Worm (Caenorhabditis elegans): ENCODE results near the gene smim-14.
A peak's percentile ranks its signal among the peaks of the same experiment; 100 is the strongest.

smim-14 gene

DNA sequence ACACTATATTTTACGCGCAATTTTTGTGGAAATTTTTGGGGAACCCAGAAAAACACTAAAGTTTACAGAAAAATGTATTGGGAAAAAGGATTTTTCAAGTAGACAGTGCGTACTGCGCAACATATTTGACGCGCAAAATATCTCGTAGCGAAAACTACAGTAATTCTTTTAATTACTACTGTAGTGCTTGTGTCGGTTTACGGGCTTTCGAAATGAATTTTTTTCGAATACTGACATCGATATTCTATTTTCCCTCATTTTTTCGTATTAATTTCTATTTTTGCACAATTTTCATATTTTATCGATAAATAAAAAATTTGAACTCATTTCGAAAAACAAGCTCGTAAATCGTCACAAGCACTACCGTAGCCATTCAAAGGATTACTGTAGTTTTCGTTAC, 41.0 kb downstream of the smim-14 start:
- TF ChIP-seq cog-1 (tag; optimal IDR thresholded peaks at IDR 0.05) (no peak), ref-1 (GFP tag; conservative IDR thresholded peaks at IDR 0.05) (no peak), tab-1 (GFP tag; IDR thresholded peaks at IDR 0.05) (no peak), ztf-29 (GFP tag; IDR thresholded peaks at IDR 0.05) (no peak), flt-1 (GFP tag; IDR thresholded peaks at IDR 0.05) (no peak), klf-2 (GFP tag; conservative IDR thresholded peaks at IDR 0.05) (no peak), T22C8.4 (GFP tag; IDR thresholded peaks at IDR 0.05) (no peak), med-1 (GFP tag; optimal IDR thresholded peaks at IDR 0.05; ENCODE audit: insufficient read depth) (no peak), ztf-23 (GFP tag; IDR thresholded peaks at IDR 0.05) (no peak)

DNA sequence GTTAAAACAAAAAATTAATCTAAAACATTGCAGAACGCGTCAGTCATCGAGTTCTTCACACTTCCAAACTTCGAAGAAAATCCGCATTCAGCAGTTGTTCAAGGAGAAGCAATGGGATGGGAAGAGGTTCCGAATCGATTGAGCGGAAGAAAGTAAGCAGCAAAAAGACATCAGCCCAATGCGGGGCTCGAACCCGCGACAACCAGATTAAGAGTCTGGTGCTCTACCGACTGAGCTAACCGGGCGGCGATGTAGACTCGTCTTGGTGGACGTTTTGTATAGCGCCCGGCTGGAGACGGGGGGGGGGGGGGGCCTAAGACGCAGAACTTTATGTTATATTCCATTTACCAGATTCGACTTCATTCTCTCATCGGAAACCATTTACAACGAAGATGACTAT, 42.8 kb downstream of the smim-14 start:
- TF ChIP-seq ztf-29 (GFP tag; IDR thresholded peaks at IDR 0.05) = no peak
- 0 out of 2 replicates have a peak, but pooled peaks have one; percentile 4 for TF ChIP-seq flt-1 (GFP tag; IDR thresholded peaks at IDR 0.05)

DNA sequence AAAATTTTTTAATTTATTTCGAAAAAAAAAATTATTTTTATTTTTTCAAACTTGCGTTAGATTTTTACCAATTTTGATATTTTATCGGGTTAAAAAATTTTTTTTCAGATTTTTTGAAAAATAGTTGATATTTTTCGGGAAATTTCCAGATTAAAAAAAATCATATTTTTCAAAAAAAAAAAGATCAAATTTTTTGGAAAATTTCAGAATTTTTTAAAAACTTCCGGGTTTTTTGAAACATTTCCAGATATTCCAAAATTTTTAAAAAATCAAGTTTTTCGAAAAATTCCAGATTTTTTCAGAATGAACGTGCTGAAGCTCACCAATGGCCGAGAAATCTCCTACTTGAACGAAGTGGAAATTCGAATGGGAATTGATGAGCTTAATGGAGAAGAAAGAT, 44.1 kb downstream of the smim-14 start, which contains the start of gene metl-18:
TSS of gene metl-18 (plus strand) at position 301 of the 400 bp plus-strand sequence.
- TF ChIP-seq med-1 (GFP tag; optimal IDR thresholded peaks at IDR 0.05; ENCODE audit: insufficient read depth) (no peak), klf-2 (GFP tag; conservative IDR thresholded peaks at IDR 0.05) (no peak), ztf-29 (GFP tag; IDR thresholded peaks at IDR 0.05) (no peak), tab-1 (GFP tag; IDR thresholded peaks at IDR 0.05) (no peak), T22C8.4 (GFP tag; IDR thresholded peaks at IDR 0.05) (no peak), flt-1 (GFP tag; IDR thresholded peaks at IDR 0.05) (no peak), ref-1 (GFP tag; conservative IDR thresholded peaks at IDR 0.05) (no peak), ztf-23 (GFP tag; IDR thresholded peaks at IDR 0.05) (no peak), cog-1 (tag; optimal IDR thresholded peaks at IDR 0.05) (no peak)

DNA sequence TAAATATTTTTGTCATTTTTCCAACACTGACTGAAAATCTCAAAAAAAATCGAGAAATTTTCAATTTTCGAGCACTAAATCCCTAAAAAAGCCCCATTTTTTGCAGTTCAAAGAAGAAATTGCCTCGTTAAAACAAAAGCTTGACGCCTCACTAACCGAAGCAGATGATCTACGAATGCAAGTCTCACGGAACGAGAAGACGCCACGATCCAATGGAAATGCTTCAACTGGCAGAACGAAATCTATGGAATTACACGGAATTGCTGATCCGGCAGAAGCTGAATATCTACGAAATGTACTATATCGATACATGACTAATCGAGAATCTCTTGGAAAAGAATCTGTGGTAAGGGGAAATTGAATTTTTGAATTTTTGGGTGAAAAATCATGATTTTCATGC, 45.6 kb downstream of the smim-14 start:
- TF ChIP-seq med-1 (GFP tag; optimal IDR thresholded peaks at IDR 0.05; ENCODE audit: insufficient read depth) (no peak), ref-1 (GFP tag; conservative IDR thresholded peaks at IDR 0.05) (no peak), flt-1 (GFP tag; IDR thresholded peaks at IDR 0.05) (no peak), ztf-29 (GFP tag; IDR thresholded peaks at IDR 0.05) (no peak), T22C8.4 (GFP tag; IDR thresholded peaks at IDR 0.05) (no peak), ztf-23 (GFP tag; IDR thresholded peaks at IDR 0.05) (no peak), klf-2 (GFP tag; conservative IDR thresholded peaks at IDR 0.05) (no peak), cog-1 (tag; optimal IDR thresholded peaks at IDR 0.05) (no peak)

DNA sequence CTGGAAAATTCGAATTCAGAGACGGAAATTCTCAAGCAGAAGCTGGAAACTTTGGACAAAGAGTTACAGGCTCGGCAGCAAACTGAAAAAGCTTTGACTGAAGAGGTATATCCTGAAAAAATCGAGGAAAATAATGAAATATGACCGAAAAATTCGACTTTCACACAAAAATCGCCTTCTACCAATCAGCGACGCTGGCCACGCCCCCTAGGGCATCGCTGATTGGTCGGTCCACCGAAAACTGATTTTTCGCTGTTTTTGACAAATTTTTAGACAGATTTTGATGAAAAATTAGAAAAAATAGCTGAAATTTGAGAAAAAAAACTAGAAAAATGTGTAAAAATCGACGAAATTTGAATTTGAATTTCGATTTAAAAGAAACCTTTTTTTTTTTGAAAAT, 50.6 kb downstream of the smim-14 start:
- TF ChIP-seq med-1 (GFP tag; optimal IDR thresholded peaks at IDR 0.05; ENCODE audit: insufficient read depth) (no peak), tab-1 (GFP tag; IDR thresholded peaks at IDR 0.05) (no peak), cog-1 (tag; optimal IDR thresholded peaks at IDR 0.05) (no peak), T22C8.4 (GFP tag; IDR thresholded peaks at IDR 0.05) (no peak), klf-2 (GFP tag; conservative IDR thresholded peaks at IDR 0.05) (no peak)

Measured in whole organism, midembryonic.